Worm (Caenorhabditis elegans) whole organism, L3 larva: ENCODE measurements around the gene F49C12.3.

Experiments
- egl-27 ChIP-seq: sonication (generic microtip); optimal IDR thresholded peaks from 4 replicates; lab custom pipeline; 2017; ENCODE audit warnings: missing biosample characterization, missing genetic modification reagents, missing genetic modification characterization
- jun-1 ChIP-seq: fragments of 150-350 bp; optimal IDR thresholded peaks from 2 replicates; lab custom pipeline; 2014; ENCODE audit warnings: missing biosample characterization, missing genetic modification reagents, missing genetic modification characterization
- mdl-1 ChIP-seq: fragments of 150-350 bp; optimal IDR thresholded peaks from 2 replicates; lab custom pipeline; 2014; ENCODE audit warnings: missing biosample characterization, missing genetic modification characterization
- zag-1 ChIP-seq: fragments of 150-350 bp; optimal IDR thresholded peaks from 2 replicates; lab custom pipeline; 2014; ENCODE audit warnings: missing biosample characterization, missing genetic modification characterization

DNA sequence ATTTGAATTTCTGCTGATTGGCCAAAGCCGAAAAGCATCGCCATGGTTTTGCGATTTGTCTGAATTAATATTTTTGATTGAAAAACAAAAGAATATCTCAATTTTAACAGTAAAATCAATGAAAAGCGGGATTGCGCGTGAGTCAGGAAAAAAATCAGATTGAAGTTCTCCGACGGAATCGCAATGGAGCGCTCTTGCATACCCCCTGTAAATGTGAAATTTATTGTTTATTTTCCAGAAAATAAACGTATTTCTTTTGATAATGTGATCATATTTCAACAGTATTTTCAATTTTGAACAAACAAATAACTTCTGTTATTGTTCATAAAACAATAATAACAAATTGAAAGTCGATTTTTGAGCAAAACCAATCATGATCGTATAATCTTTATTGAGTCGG is 41.4 kb downstream of the F49C12.3 start, which contains the start of gene vps-26:
- no peak for TF ChIP-seq jun-1 (tag; lab: Kevin White, UChicago)
- TF ChIP-seq mdl-1 (tag; lab: Kevin White, UChicago), result no peak
- TF ChIP-seq zag-1 (tag; lab: Kevin White, UChicago), result no peak
- no peak for TF ChIP-seq egl-27
